Fruit fly (Drosophila melanogaster) S2 (cell line): ENCODE measurements around the gene Grx5.

Experiments
- CG8478 ChIP-seq: fragments of >200 bp; optimal IDR thresholded peaks from 2 replicates; lab custom pipeline; 2018
- CTCF ChIP-seq, 2 experiments: fragments of >200 bp; optimal IDR thresholded peaks; 2 replicates each; lab custom pipeline; 2018

- TF ChIP-seq CTCF (optimal IDR thresholded peaks at IDR 0.05; lab: Kevin White, UChicago) (no peak), CG8478 (lab: Kevin White, UChicago) (no peak)
Observed at dm6 chrX:14841893-14842505, 4.0 kb upstream of the Grx5 start.
